Fruit fly (Drosophila melanogaster): ENCODE results near the gene CG42759.

The CG42759 gene

DNA sequence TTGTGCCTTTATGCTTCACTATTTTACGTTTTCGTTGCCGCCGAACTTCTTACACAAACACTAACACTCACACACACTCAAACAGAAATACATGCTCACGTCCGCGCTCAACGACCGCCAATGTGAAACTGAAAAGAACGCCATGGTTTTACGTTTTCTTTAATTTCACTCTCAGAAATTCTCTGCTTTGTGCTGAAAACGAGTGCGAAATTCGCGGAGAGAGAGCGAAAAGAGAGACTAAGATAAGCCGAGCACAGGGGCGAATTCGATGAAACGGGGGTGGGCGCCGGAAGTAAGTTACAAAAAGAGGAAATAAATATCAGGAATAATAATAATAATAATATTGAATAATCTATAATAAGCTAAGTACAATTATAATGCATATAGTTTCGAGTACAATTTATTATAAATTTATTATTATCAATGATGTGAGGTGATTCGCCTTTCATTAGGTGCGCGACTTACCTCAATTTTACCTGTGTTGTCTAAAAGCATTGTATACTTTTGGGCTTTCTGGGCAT, 27.5 kb downstream of the CG42759 start, which contains the start of gene Best1:
Best1 (minus strand) TSS at position 132 of the 521 bp plus-strand sequence.
- peak; percentile 90 for TF ChIP-seq CG14655 (GFP tag; optimal IDR thresholded peaks at IDR 0.05)
- TF ChIP-seq fd96Ca (GFP tag; IDR thresholded peaks at IDR 0.05), result peak; percentile 94
- TF ChIP-seq CG8301 (tag; optimal IDR thresholded peaks at IDR 0.05), result peak; percentile 90
- peak; percentile 67; the same call in 1 of the 2 replicates for TF ChIP-seq rn (GFP tag; IDR thresholded peaks at IDR 0.05)
- TF ChIP-seq CG8159 (tag; optimal IDR thresholded peaks at IDR 0.05), result peak; percentile 91
- TF ChIP-seq gl (tag; optimal IDR thresholded peaks at IDR 0.05), result peak; percentile 79
- peak; percentile 81 for TF ChIP-seq CG34367 (tag; optimal IDR thresholded peaks at IDR 0.05)
- peak; percentile 86 for TF ChIP-seq CG9948 (tag; optimal IDR thresholded peaks at IDR 0.05)
- TF ChIP-seq Ets98B (GFP tag; IDR thresholded peaks at IDR 0.05), result peak; percentile 95
- TF ChIP-seq EcR (GFP tag; optimal IDR thresholded peaks at IDR 0.05), result peak; percentile 83
- peak; percentile 86 for TF ChIP-seq CG15710 (tag; optimal IDR thresholded peaks at IDR 0.05)
- TF ChIP-seq CG10348 (GFP tag; IDR thresholded peaks at IDR 0.05), result peak; percentile 59
- TF ChIP-seq D1 (tag; optimal IDR thresholded peaks at IDR 0.05), result peak; percentile 94
- peak; percentile 95 for TF ChIP-seq CG4496 (GFP tag; IDR thresholded peaks at IDR 0.05)
- peak; percentile 93 for TF ChIP-seq Pif1A (GFP tag; optimal IDR thresholded peaks at IDR 0.05)
- TF ChIP-seq CG13204 (GFP tag; optimal IDR thresholded peaks at IDR 0.05), result peak; percentile 77
- peak; percentile 86 for TF ChIP-seq CG12605 (GFP tag; IDR thresholded peaks at IDR 0.05)
- TF ChIP-seq Snoo (tag; optimal IDR thresholded peaks at IDR 0.05), result peak; percentile 93
- TF ChIP-seq Pif1B (GFP tag; optimal IDR thresholded peaks at IDR 0.05), result peak; percentile 95
- TF ChIP-seq CG32121 (GFP tag; IDR thresholded peaks at IDR 0.05), result peak; percentile 95
- peak; percentile 90 for TF ChIP-seq CG17806 (tag; optimal IDR thresholded peaks at IDR 0.05)

DNA sequence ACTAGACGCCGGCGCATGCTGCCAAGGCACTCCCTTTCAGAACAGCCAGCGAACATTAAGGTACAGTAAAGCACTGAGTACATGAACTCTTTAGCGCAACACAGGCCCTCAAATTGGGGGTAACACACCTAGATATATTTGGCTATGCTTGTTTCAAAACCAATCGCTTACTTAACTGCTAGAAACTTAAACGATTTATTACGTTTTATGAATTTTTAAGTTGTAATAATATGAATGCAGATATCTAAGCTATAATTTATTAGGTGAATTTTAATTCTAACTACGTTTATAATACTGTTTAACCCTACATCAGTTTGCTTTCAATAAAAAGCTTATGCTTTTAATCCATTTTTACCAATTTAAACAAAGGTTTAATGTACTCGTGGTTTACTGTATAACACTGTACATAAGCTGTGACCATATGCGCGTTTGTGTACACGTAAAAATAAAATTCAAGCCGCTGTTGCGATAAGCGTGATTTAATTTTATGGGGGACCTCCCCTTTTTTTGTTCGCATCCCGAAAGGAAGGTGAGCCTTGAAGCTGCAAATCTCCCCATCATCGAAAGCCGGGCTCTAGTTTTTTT, 34.1 kb downstream of the CG42759 start:
- TF ChIP-seq CG34367 (tag; optimal IDR thresholded peaks at IDR 0.05) (peak; percentile 44), CG14655 (GFP tag; optimal IDR thresholded peaks at IDR 0.05) (peak; percentile 53), fd96Ca (GFP tag; IDR thresholded peaks at IDR 0.05) (no peak), Snoo (tag; optimal IDR thresholded peaks at IDR 0.05) (no peak), CG10348 (GFP tag; IDR thresholded peaks at IDR 0.05) (no peak), CG8301 (tag; optimal IDR thresholded peaks at IDR 0.05) (peak; percentile 8), Pif1B (GFP tag; optimal IDR thresholded peaks at IDR 0.05) (peak; percentile 28), CG9948 (tag; optimal IDR thresholded peaks at IDR 0.05) (peak; percentile 46), rn (GFP tag; IDR thresholded peaks at IDR 0.05) (no peak), D1 (tag; optimal IDR thresholded peaks at IDR 0.05) (no peak), CG15710 (tag; optimal IDR thresholded peaks at IDR 0.05) (peak; percentile 65), CG32121 (GFP tag; IDR thresholded peaks at IDR 0.05) (no peak), CG4496 (GFP tag; IDR thresholded peaks at IDR 0.05) (no peak), CG13204 (GFP tag; optimal IDR thresholded peaks at IDR 0.05) (peak; percentile 1), EcR (GFP tag; optimal IDR thresholded peaks at IDR 0.05) (no peak), gl (tag; optimal IDR thresholded peaks at IDR 0.05) (no peak), CG12605 (GFP tag; IDR thresholded peaks at IDR 0.05) (no peak), CG8159 (tag; optimal IDR thresholded peaks at IDR 0.05) (peak; percentile 79), CG17806 (tag; optimal IDR thresholded peaks at IDR 0.05) (peak; percentile 46), Ets98B (GFP tag; IDR thresholded peaks at IDR 0.05) (no peak), Pif1A (GFP tag; optimal IDR thresholded peaks at IDR 0.05) (peak; percentile 32)

DNA sequence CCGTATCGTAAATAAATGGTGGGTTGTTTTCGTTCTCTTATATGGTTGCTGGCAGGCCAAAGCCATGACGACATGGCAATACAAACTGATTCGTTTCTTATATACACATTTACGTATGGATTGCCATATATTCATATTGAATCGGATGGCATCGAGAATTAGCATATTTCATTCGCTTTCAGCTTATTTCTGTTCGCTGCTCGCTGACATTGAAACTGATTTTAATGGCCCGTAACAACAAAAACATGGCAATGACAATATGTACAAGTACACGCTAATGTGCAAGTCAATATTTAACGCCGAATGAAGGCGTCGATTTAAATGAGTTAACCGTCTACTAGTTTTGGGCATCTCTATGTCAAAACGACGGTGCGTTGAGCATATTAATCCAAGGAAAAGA, 43.1 kb downstream of the CG42759 start:
- TF ChIP-seq fd96Ca (GFP tag; IDR thresholded peaks at IDR 0.05) (no peak), CG10348 (GFP tag; IDR thresholded peaks at IDR 0.05) (no peak), CG8301 (tag; optimal IDR thresholded peaks at IDR 0.05) (no peak), Pif1A (GFP tag; optimal IDR thresholded peaks at IDR 0.05) (no peak), CG15710 (tag; optimal IDR thresholded peaks at IDR 0.05) (no peak), CG32121 (GFP tag; IDR thresholded peaks at IDR 0.05) (no peak), CG17806 (tag; optimal IDR thresholded peaks at IDR 0.05) (no peak), D1 (tag; optimal IDR thresholded peaks at IDR 0.05) (no peak), CG8159 (tag; optimal IDR thresholded peaks at IDR 0.05) (no peak), CG12605 (GFP tag; IDR thresholded peaks at IDR 0.05) (no peak), Snoo (tag; optimal IDR thresholded peaks at IDR 0.05) (no peak)

DNA sequence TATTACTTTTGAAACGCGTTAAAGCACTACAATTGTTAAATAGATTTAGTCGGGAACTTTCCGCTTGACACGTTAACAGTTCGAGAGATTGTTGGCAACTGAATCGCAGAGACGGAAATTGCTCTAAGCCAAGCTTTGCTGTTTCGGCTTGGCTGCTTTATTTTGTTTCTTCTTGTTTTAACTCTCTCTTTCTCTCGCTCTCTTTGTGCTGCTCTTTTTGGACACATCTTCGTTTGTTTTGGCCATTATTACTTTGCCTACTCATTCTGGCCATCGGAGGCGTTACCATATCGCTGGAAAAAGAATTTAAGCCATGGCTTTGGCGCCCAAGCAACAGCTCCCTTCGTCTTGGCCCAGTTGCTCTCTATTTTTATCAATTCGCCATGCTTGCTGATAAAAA, 46.6 kb downstream of the CG42759 start, which contains the start of gene CG12814:
CG12814 (minus strand) TSS at position 84 of the 400 bp plus-strand sequence.
- TF ChIP-seq rn (GFP tag; IDR thresholded peaks at IDR 0.05), result peak; percentile 11; the same call in 1 of the 2 replicates
- TF ChIP-seq D1 (tag; optimal IDR thresholded peaks at IDR 0.05), result peak; percentile 71
- peak; percentile 51 for TF ChIP-seq CG34367 (tag; optimal IDR thresholded peaks at IDR 0.05)
- TF ChIP-seq Snoo (tag; optimal IDR thresholded peaks at IDR 0.05), result peak; percentile 48
- TF ChIP-seq CG10348 (GFP tag; IDR thresholded peaks at IDR 0.05), result no peak
- TF ChIP-seq CG8301 (tag; optimal IDR thresholded peaks at IDR 0.05), result no peak
- TF ChIP-seq Pif1B (GFP tag; optimal IDR thresholded peaks at IDR 0.05), result no peak
- TF ChIP-seq CG17806 (tag; optimal IDR thresholded peaks at IDR 0.05), result peak; percentile 52
- TF ChIP-seq gl (tag; optimal IDR thresholded peaks at IDR 0.05), result peak; percentile 86
- no peak for TF ChIP-seq CG14655 (GFP tag; optimal IDR thresholded peaks at IDR 0.05)
- peak; percentile 79 for TF ChIP-seq Ets98B (GFP tag; IDR thresholded peaks at IDR 0.05)
- peak; percentile 47 for TF ChIP-seq EcR (GFP tag; optimal IDR thresholded peaks at IDR 0.05)
- peak; percentile 69; the same call in 2 of the 3 replicates for TF ChIP-seq CG4496 (GFP tag; IDR thresholded peaks at IDR 0.05)
- TF ChIP-seq CG13204 (GFP tag; optimal IDR thresholded peaks at IDR 0.05), result peak; percentile 60
- TF ChIP-seq CG8159 (tag; optimal IDR thresholded peaks at IDR 0.05), result peak; percentile 19
- peak; percentile 33 for TF ChIP-seq CG9948 (tag; optimal IDR thresholded peaks at IDR 0.05)
- TF ChIP-seq fd96Ca (GFP tag; IDR thresholded peaks at IDR 0.05), result no peak; the same call in 2 of the 3 replicates
- TF ChIP-seq Pif1A (GFP tag; optimal IDR thresholded peaks at IDR 0.05), result no peak
- TF ChIP-seq CG12605 (GFP tag; IDR thresholded peaks at IDR 0.05), result peak; percentile 86
- TF ChIP-seq CG15710 (tag; optimal IDR thresholded peaks at IDR 0.05), result peak; percentile 41
- TF ChIP-seq CG32121 (GFP tag; IDR thresholded peaks at IDR 0.05), result peak; percentile 13; the same call in 1 of the 2 replicates
